Fruit fly (Drosophila melanogaster): ENCODE results near the gene NAAT1.

DNA sequence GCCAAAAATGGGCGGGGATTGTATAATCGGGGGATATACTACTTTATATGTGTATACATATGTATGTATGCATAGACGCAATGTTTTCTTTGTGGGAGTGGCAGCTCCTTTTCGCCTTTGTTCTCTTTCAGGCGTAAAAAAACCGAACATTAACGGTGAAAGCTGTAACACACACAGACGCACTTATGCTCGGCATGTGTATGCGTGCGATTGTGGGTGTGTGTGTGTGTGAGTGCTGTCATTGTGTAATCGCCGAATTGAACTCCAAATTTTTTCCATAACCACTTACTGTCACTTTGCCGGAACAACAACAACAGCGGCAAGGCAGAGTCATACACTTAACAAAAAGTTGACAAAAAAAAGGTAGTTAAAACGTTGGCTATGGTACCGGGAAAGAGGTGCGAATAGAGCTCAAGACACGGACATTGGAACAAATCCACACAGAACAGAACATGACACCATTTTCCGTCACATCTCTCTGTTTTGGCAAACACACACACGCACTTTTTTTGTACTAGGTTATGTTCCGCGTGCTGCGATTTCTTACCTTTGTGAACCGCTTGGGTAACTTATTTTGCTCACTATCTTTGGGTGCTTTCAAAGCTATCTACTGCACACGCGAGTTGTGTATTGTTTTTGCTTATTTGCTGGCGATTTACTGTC lies 9.4 kb upstream of the NAAT1 start:
- TF ChIP-seq pan (optimal IDR thresholded peaks at IDR 0.05) (no peak), psq (optimal IDR thresholded peaks at IDR 0.05) (no peak)
